Fruit fly (Drosophila melanogaster) whole organism, adult: Measurements from ENCODE around the gene CG11893.

Experiments used
- CG11617 ChIP-seq: fragments of 200-800 bp; sonication (Bioruptor generic); optimal IDR thresholded peaks from 2 replicates; lab custom pipeline; 2017; ENCODE audit warnings: mild to moderate bottlenecking, missing biosample characterization, missing genetic modification reagents, missing genetic modification characterization
- CG12768 ChIP-seq: fragments of 200-800 bp; sonication (Bioruptor generic); optimal IDR thresholded peaks from 2 replicates; lab custom pipeline; 2017; ENCODE audit warnings: missing biosample characterization, missing genetic modification characterization, mild to moderate bottlenecking, moderate library complexity, missing genetic modification reagents
- CG14711 ChIP-seq: fragments of 200-800 bp; sonication (Bioruptor generic); optimal IDR thresholded peaks from 2 replicates; lab custom pipeline; 2018; ENCODE audit warnings: missing biosample characterization, mild to moderate bottlenecking, missing genetic modification characterization, moderate library complexity
- CG1620 ChIP-seq: fragments of 200-800 bp; sonication (Bioruptor generic); optimal IDR thresholded peaks from 2 replicates; lab custom pipeline; 2016; ENCODE audit warnings: missing biosample characterization, missing genetic modification characterization
- CG33017 ChIP-seq: fragments of 200-800 bp; sonication (Bioruptor generic); optimal IDR thresholded peaks from 2 replicates; lab custom pipeline; 2018; ENCODE audit warnings: missing biosample characterization, mild to moderate bottlenecking, missing genetic modification characterization, moderate library complexity
- CG5204 ChIP-seq: fragments of 200-800 bp; sonication (Bioruptor generic); optimal IDR thresholded peaks from 2 replicates; lab custom pipeline; 2016; ENCODE audit warnings: missing biosample characterization, missing genetic modification characterization
- CG7045 ChIP-seq: fragments of 200-800 bp; sonication (Bioruptor generic); optimal IDR thresholded peaks from 2 replicates; lab custom pipeline; 2017; ENCODE audit warnings: missing biosample characterization, mild to moderate bottlenecking, missing genetic modification characterization
- CG7101 ChIP-seq: fragments of 200-800 bp; sonication (Bioruptor generic); optimal IDR thresholded peaks from 2 replicates; lab custom pipeline; 2018; ENCODE audit warnings: missing biosample characterization, mild to moderate bottlenecking, missing genetic modification characterization, moderate library complexity
- Clk ChIP-seq: fragments of 200-800 bp; sonication (Bioruptor generic); optimal IDR thresholded peaks from 2 replicates; lab custom pipeline; 2017; ENCODE audit warnings: missing biosample characterization, missing genetic modification characterization
- Crg-1 ChIP-seq: fragments of 200-800 bp; sonication (Bioruptor generic); optimal IDR thresholded peaks from 2 replicates; lab custom pipeline; 2016; ENCODE audit warnings: missing biosample characterization, missing genetic modification characterization
- Hr96 ChIP-seq: fragments of 200-800 bp; sonication (Bioruptor generic); optimal IDR thresholded peaks from 2 replicates; lab custom pipeline; 2016; ENCODE audit warnings: missing biosample characterization, missing genetic modification characterization
- Mnt ChIP-seq: fragments of 200-800 bp; sonication (Bioruptor generic); optimal IDR thresholded peaks from 2 replicates; lab custom pipeline; 2016; ENCODE audit warnings: missing biosample characterization, mild to moderate bottlenecking, missing genetic modification characterization
- bab1 ChIP-seq: fragments of 200-800 bp; sonication (Bioruptor generic); optimal IDR thresholded peaks from 3 replicates; lab custom pipeline; 2019; ENCODE audit warnings: missing biosample characterization, mild to moderate bottlenecking, missing genetic modification characterization, moderate library complexity
- cic ChIP-seq: fragments of 200-800 bp; sonication (Bioruptor generic); optimal IDR thresholded peaks from 2 replicates; lab custom pipeline; 2017; ENCODE audit warnings: missing biosample characterization, mild to moderate bottlenecking, missing genetic modification characterization, moderate library complexity
- cnc ChIP-seq, 2 experiments: fragments of >200 bp; optimal IDR thresholded peaks; 2 replicates each; lab custom pipeline; 2017
- kay ChIP-seq: fragments of 200-800 bp; sonication (Bioruptor generic); peaks from one replicate; lab custom pipeline; 2016; ENCODE audit warnings: missing biosample characterization, missing genetic modification characterization, borderline replicate concordance
- ovo ChIP-seq: fragments of 200-800 bp; sonication (Bioruptor generic); optimal IDR thresholded peaks from 2 replicates; lab custom pipeline; 2016; ENCODE audit warnings: missing biosample characterization, missing genetic modification characterization
- pad ChIP-seq: fragments of 200-800 bp; sonication (Bioruptor generic); optimal IDR thresholded peaks from 3 replicates; lab custom pipeline; 2017; ENCODE audit warnings: missing biosample characterization, missing genetic modification characterization, mild to moderate bottlenecking, moderate library complexity, missing genetic modification reagents
- tj ChIP-seq: fragments of 200-800 bp; sonication (Bioruptor generic); optimal IDR thresholded peaks from 3 replicates; lab custom pipeline; 2017; ENCODE audit warnings: missing biosample characterization, mild to moderate bottlenecking, missing genetic modification characterization, moderate library complexity
- toe ChIP-seq: fragments of 200-800 bp; sonication (Bioruptor generic); optimal IDR thresholded peaks from 2 replicates; lab custom pipeline; 2016; ENCODE audit warnings: missing biosample characterization, missing genetic modification characterization

CG11893 gene

DNA sequence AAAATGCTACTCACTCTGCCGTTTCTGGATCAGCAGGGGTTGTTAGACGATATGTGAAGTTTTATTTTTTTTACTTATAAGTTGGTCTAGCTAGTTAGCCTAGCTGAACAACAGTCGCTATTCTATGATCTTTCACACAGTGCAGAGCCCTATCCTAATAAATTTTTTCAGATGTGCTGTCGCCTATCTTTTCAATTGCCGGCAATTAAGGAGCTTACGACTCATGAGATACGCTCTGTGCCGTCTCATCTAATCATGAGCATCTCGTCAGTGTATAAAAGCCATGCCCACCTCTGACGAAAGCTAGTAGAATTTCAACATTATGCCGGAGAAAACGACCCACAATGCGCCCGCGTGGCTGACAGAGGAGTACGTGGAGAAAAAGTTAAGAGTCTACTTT lies 19.8 kb upstream of the CG11893 start, which contains the start of the genes CG11889 and CG11891:
Gene CG11889 (plus strand): TSS at position 301 of the 400 bp plus-strand sequence.
Gene CG11891 (plus strand): TSS at position 301 of the 400 bp plus-strand sequence.
- TF ChIP-seq CG7101 (tag; lab: Kevin White, UChicago) (no peak), tj (GFP tag; lab: Kevin White, UChicago) (no peak), Crg-1 (GFP tag; lab: Kevin White, UChicago) (no peak), Mnt (GFP tag; lab: Kevin White, UChicago) (no peak)

DNA sequence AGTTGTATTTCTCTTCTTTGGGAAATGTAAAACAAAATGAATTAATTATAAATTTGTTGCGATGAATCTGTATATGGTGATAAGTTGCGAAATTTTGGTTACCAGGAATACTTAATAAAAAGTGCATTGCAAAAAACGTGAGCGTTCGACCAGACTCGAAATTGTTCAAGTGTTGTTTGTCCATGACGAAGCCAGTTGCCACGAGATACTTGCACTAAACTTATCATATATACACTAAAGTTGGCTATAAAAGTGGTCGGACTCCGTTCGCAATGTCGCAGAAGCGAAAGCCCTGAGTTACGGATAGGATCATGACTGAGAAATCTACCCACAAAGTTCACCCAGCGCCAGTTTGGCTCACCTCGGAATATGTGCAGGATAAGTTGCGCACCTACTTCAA lies 16.2 kb upstream of the CG11893 start, which contains the start of gene CG11878:
Gene CG11878 (plus strand): TSS at position 301 of the 400 bp plus-strand sequence.
- TF ChIP-seq cic (GFP tag; lab: Kevin White, UChicago) (peak; percentile 0), kay (no peak)

DNA sequence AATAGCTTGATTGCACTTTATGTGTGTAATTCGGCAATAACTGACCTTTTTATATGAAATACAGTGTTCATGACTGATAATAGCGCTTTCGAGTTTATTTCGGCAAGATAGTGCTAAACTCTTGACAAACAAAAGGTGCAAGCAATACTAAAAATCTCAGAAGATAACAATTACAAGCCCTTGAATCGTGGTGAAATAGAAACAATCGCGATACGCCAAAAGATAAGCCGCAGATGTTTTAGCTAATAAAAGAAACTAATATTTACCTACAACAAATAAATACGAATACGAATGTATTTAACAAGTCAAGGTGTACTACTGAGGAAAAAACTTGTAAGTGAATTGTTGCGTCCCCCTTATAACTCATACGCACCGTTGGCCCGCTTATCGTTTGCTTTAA lies 14.4 kb upstream of the CG11893 start:
- TF ChIP-seq ovo (GFP tag; lab: Kevin White, UChicago) = peak; percentile 20
- no peak for TF ChIP-seq toe (GFP tag; lab: Kevin White, UChicago)
- TF ChIP-seq CG7101 (tag; lab: Kevin White, UChicago) = peak; percentile 65
- TF ChIP-seq Mnt (GFP tag; lab: Kevin White, UChicago) = peak; percentile 19
- no peak for TF ChIP-seq Clk (GFP tag; lab: Kevin White, UChicago)
- TF ChIP-seq cic (GFP tag; lab: Kevin White, UChicago) = peak; percentile 97
- no peak for TF ChIP-seq Hr96 (GFP tag; lab: Kevin White, UChicago)
- no peak for TF ChIP-seq bab1
- TF ChIP-seq CG33017 = peak; percentile 71
- peak; percentile 11 for TF ChIP-seq Crg-1 (GFP tag; lab: Kevin White, UChicago)
- no peak for TF ChIP-seq tj (GFP tag; lab: Kevin White, UChicago)
- no peak for TF ChIP-seq cnc (optimal IDR thresholded peaks at IDR 0.05; lab: Kevin White, UChicago)
- no peak for TF ChIP-seq CG1620 (GFP tag; lab: Kevin White, UChicago)
- peak; percentile 62 for TF ChIP-seq CG11617 (GFP tag; lab: Kevin White, UChicago)
- peak; percentile 58 for TF ChIP-seq CG12768
- peak; percentile 22 for TF ChIP-seq CG14711
- peak; percentile 94 for TF ChIP-seq kay
- TF ChIP-seq CG5204 = peak; percentile 34
- TF ChIP-seq pad (GFP tag; lab: Kevin White, UChicago) = peak; percentile 44
- peak; percentile 80 for TF ChIP-seq CG7045 (GFP tag; lab: Kevin White, UChicago)

DNA sequence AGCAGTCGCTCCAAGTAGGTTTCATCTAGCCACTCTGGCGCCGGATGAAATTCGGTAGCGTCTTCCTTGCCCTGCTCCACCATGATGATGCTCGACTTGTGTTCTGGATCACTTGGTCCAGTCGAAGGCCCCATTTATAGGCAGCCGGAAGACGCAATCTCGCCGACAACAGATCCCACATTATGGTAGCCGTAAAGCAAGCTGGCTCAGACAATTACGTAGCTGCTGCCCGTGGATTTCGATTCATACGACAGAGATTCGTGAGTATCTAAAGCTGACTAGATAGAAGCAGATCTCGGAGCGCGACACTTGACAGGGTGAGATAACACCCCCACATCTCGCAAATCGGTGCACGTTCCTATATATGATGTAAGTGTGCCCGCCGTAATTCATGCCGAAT lies 12.6 kb upstream of the CG11893 start, which contains the start of gene CG10513:
Gene CG10513 (minus strand): TSS at position 101 of the 400 bp plus-strand sequence.
- TF ChIP-seq tj (GFP tag; lab: Kevin White, UChicago) (no peak), CG5204 (no peak), CG1620 (GFP tag; lab: Kevin White, UChicago) (no peak), toe (GFP tag; lab: Kevin White, UChicago) (no peak), bab1 (no peak), CG7045 (GFP tag; lab: Kevin White, UChicago) (no peak), cnc (optimal IDR thresholded peaks at IDR 0.05; lab: Kevin White, UChicago) (no peak), CG33017 (no peak), Clk (GFP tag; lab: Kevin White, UChicago) (no peak), CG11617 (GFP tag; lab: Kevin White, UChicago) (no peak)

dm6 chr3R:25279796-25280350 lies 9.8 kb upstream of the CG11893 start, which contains the start of gene CG10514:
TSS of gene CG10514 (minus strand) at chr3R:25279846.
- no peak for TF ChIP-seq Clk (GFP tag; lab: Kevin White, UChicago)
- TF ChIP-seq cic (GFP tag; lab: Kevin White, UChicago) = peak; percentile 65
- peak; percentile 33 for TF ChIP-seq Mnt (GFP tag; lab: Kevin White, UChicago)
- no peak for TF ChIP-seq CG1620 (GFP tag; lab: Kevin White, UChicago)
- TF ChIP-seq cnc (optimal IDR thresholded peaks at IDR 0.05; lab: Kevin White, UChicago) = no peak
- TF ChIP-seq ovo (GFP tag; lab: Kevin White, UChicago) = peak; percentile 23
- peak; percentile 50 for TF ChIP-seq CG7045 (GFP tag; lab: Kevin White, UChicago)
- peak; percentile 53 for TF ChIP-seq CG12768
- TF ChIP-seq tj (GFP tag; lab: Kevin White, UChicago) = no peak
- TF ChIP-seq kay = peak; percentile 90
- TF ChIP-seq toe (GFP tag; lab: Kevin White, UChicago) = no peak
- TF ChIP-seq pad (GFP tag; lab: Kevin White, UChicago) = no peak
- TF ChIP-seq Hr96 (GFP tag; lab: Kevin White, UChicago) = no peak
- peak; percentile 45 for TF ChIP-seq CG33017
- peak; percentile 57 for TF ChIP-seq CG7101 (tag; lab: Kevin White, UChicago)

DNA sequence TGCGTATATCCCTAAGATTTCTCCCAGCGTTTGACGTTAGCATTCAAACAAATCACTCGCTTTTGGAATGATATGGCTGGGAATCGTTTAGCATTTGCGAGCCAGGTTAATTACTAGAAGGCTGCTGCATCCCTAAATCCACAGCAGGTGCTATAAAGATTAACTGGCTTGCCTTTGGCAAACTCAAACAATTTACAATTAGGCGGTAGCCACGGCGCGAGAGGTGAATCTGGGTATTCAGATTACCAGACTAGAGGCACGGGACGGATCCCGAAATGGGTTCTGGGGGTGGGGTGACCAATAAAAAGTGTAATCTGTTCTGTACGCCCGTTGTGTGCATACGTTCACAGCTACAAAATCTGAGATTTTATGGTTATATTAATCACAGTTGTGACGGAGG lies 8.5 kb upstream of the CG11893 start, which contains the start of gene CG11892:
Gene CG11892 (plus strand): TSS at position 384 of the 400 bp plus-strand sequence.
- TF ChIP-seq ovo (GFP tag; lab: Kevin White, UChicago) = peak; percentile 30
- peak; percentile 89 for TF ChIP-seq CG33017
- peak; percentile 93 for TF ChIP-seq kay
- TF ChIP-seq Mnt (GFP tag; lab: Kevin White, UChicago) = peak; percentile 67
- TF ChIP-seq pad (GFP tag; lab: Kevin White, UChicago) = peak; percentile 68
- TF ChIP-seq CG7101 (tag; lab: Kevin White, UChicago) = peak; percentile 87
- no peak for TF ChIP-seq Hr96 (GFP tag; lab: Kevin White, UChicago)
- peak; percentile 89 for TF ChIP-seq CG12768
- peak; percentile 72 for TF ChIP-seq Clk (GFP tag; lab: Kevin White, UChicago)
- TF ChIP-seq cnc (optimal IDR thresholded peaks at IDR 0.05; lab: Kevin White, UChicago) = no peak
- TF ChIP-seq tj (GFP tag; lab: Kevin White, UChicago) = peak; percentile 39
- TF ChIP-seq CG11617 (GFP tag; lab: Kevin White, UChicago) = peak; percentile 82
- TF ChIP-seq toe (GFP tag; lab: Kevin White, UChicago) = no peak
- TF ChIP-seq CG14711 = peak; percentile 64
- TF ChIP-seq CG1620 (GFP tag; lab: Kevin White, UChicago) = no peak
- peak; percentile 93 for TF ChIP-seq cic (GFP tag; lab: Kevin White, UChicago)
- peak; percentile 28 for TF ChIP-seq CG5204
- peak; percentile 93 for TF ChIP-seq CG7045 (GFP tag; lab: Kevin White, UChicago)
- no peak for TF ChIP-seq bab1
- peak; percentile 20 for TF ChIP-seq Crg-1 (GFP tag; lab: Kevin White, UChicago)
